Fruit fly (Drosophila melanogaster) whole organism: ENCODE results near the gene wls.

Source experiments
- CG8478 ChIP-seq: fragments of >200 bp; optimal IDR thresholded peaks from 2 replicates; lab custom pipeline; 2018; ENCODE audit warnings: inconsistent platforms
- Dll ChIP-seq: fragments of >200 bp; optimal IDR thresholded peaks from 2 replicates; lab custom pipeline; 2017
- EcR ChIP-seq, 2 experiments: fragments of >200 bp; optimal IDR thresholded peaks; 2 replicates each; lab custom pipeline; 2017; ENCODE audit warnings: missing biosample characterization in 2 of 2, missing genetic modification characterization in 2 of 2, missing genetic modification reagents in 2 of 2
- pan ChIP-seq: fragments of >200 bp; optimal IDR thresholded peaks from 2 replicates; lab custom pipeline; 2017
- psq ChIP-seq: fragments of >200 bp; optimal IDR thresholded peaks from 2 replicates; lab custom pipeline; 2017
- usp ChIP-seq: fragments of >200 bp; optimal IDR thresholded peaks from 2 replicates; lab custom pipeline; 2017; ENCODE audit warnings: missing biosample characterization, missing genetic modification characterization, mixed read lengths

wls gene

DNA sequence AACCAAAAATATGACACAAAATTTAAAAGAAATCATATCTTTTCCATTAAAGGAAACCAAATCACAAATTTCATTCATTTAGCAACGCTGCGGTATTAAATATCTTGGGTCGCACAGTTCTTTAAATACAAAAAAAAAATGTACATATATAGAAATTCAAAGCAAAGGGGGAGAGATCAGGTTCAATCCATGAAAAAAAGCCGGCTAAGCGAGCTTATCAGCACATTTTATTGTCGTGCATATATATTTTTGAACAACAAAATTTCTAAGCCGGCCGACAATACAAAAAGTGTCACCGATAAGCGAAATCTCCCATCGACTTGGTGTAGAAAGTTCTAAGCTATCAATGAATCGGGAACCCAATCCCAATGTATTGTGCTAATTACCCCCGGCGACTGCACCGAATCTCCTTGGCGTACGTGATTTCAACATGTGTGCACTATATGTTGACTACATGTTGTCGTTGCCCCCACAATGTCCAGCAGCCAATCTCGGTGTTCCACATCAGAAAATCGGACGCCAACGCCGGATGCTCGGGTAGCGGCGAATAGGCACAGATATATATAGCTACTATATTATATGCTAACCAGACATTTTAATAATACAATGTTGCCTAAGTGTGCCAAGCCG lies 34.5 kb upstream of the wls start:
- no peak for TF ChIP-seq psq (lab: Kevin White, UChicago)
- no peak for TF ChIP-seq Dll (lab: Kevin White, UChicago)
- no peak for TF ChIP-seq CG8478 (lab: Kevin White, UChicago)
- no peak for TF ChIP-seq EcR (GFP tag; optimal IDR thresholded peaks at IDR 0.05; lab: Kevin White, UChicago)
- TF ChIP-seq usp (GFP tag; lab: Kevin White, UChicago): no peak
- no peak for TF ChIP-seq pan (lab: Kevin White, UChicago)

dm6 chr3L:11201051-11201450 lies 31.6 kb upstream of the wls start, which contains the start of gene nkt:
nkt (plus strand) TSS chr3L:11201351.
- no peak for TF ChIP-seq Dll (lab: Kevin White, UChicago)
- no peak for TF ChIP-seq CG8478 (lab: Kevin White, UChicago)
- TF ChIP-seq usp (GFP tag; lab: Kevin White, UChicago): no peak
- no peak for TF ChIP-seq psq (lab: Kevin White, UChicago)
- no peak for TF ChIP-seq EcR (GFP tag; optimal IDR thresholded peaks at IDR 0.05; lab: Kevin White, UChicago)
- TF ChIP-seq pan (lab: Kevin White, UChicago): no peak

dm6 chr3L:11199320-11199719 lies 29.9 kb upstream of the wls start, which contains the start of gene CG7607:
CG7607 (plus strand) TSS chr3L:11199620.
- TF ChIP-seq CG8478 (lab: Kevin White, UChicago): no peak
- TF ChIP-seq pan (lab: Kevin White, UChicago): no peak
- no peak for TF ChIP-seq psq (lab: Kevin White, UChicago)
- no peak for TF ChIP-seq usp (GFP tag; lab: Kevin White, UChicago)
- TF ChIP-seq EcR (GFP tag; optimal IDR thresholded peaks at IDR 0.05; lab: Kevin White, UChicago): no peak
- no peak for TF ChIP-seq Dll (lab: Kevin White, UChicago)

DNA sequence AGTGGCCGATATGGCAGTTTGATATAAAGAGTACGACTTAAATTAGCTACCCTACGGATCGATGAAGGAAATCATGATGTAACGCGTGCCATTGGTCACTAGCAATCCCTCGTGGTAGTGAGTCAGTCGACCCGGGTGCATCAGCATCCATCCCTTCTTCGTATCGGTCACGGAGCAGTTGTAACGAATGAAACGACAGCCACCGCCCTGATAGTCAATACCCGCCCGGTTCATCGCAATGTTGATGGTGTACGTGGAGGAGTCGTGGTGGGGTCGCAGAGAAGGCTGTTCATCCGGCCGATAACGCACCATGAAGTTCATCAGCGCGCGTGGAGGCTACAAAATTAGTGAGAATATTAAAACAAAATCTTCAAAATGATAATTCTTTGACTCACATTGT lies 28.9 kb upstream of the wls start:
- TF ChIP-seq usp (GFP tag; lab: Kevin White, UChicago) (no peak), EcR (GFP tag; optimal IDR thresholded peaks at IDR 0.05; lab: Kevin White, UChicago) (no peak), psq (lab: Kevin White, UChicago) (no peak), pan (lab: Kevin White, UChicago) (no peak), CG8478 (lab: Kevin White, UChicago) (no peak), Dll (lab: Kevin White, UChicago) (no peak)

- TF ChIP-seq EcR (GFP tag; optimal IDR thresholded peaks at IDR 0.05; lab: Kevin White, UChicago): no peak
Observed at dm6 chr3L:11197291-11198021, 28.0 kb upstream of the wls start, which contains the start of gene GlcAT-P. GlcAT-P (minus strand) TSS chr3L:11197536.

- TF ChIP-seq pan (lab: Kevin White, UChicago) (no peak), Dll (lab: Kevin White, UChicago) (no peak)
Observed at dm6 chr3L:11196860-11197259, 27.4 kb upstream of the wls start.

- TF ChIP-seq Dll (lab: Kevin White, UChicago) (no peak), CG8478 (lab: Kevin White, UChicago) (no peak)
Observed at dm6 chr3L:11195275-11195674, 25.9 kb upstream of the wls start.

dm6 chr3L:11190022-11190421 lies 20.6 kb upstream of the wls start:
- TF ChIP-seq usp (GFP tag; lab: Kevin White, UChicago) (no peak), psq (lab: Kevin White, UChicago) (no peak), EcR (GFP tag; optimal IDR thresholded peaks at IDR 0.05; lab: Kevin White, UChicago) (no peak), pan (lab: Kevin White, UChicago) (no peak), Dll (lab: Kevin White, UChicago) (no peak), CG8478 (lab: Kevin White, UChicago) (no peak)

dm6 chr3L:11186768-11187167 lies 17.3 kb upstream of the wls start:
- no peak for TF ChIP-seq usp (GFP tag; lab: Kevin White, UChicago)
- TF ChIP-seq EcR (GFP tag; optimal IDR thresholded peaks at IDR 0.05; lab: Kevin White, UChicago): no peak
- TF ChIP-seq psq (lab: Kevin White, UChicago): no peak
- TF ChIP-seq Dll (lab: Kevin White, UChicago): no peak
- no peak for TF ChIP-seq pan (lab: Kevin White, UChicago)
- no peak for TF ChIP-seq CG8478 (lab: Kevin White, UChicago)

DNA sequence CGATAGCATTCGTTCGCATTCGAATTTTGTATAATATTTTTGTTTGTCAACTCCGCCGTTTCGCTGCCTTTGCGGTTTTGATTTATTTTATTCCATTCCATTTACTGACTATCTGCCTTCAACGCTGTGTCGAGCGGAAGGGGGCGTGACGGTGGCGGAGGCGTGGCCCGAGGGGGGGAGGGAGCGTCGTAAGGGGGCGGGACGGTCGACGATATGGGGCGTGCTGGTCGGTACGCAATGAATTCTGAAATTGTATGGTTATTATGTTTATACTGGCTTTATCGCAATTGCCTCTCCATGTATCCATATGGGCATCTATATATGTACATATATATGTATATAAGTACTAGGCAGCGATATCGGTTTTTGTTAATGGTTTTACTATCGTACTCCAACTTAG lies 14.5 kb upstream of the wls start:
- TF ChIP-seq pan (lab: Kevin White, UChicago) (no peak), psq (lab: Kevin White, UChicago) (no peak), CG8478 (lab: Kevin White, UChicago) (no peak), EcR (GFP tag; optimal IDR thresholded peaks at IDR 0.05; lab: Kevin White, UChicago) (no peak), Dll (lab: Kevin White, UChicago) (no peak), usp (GFP tag; lab: Kevin White, UChicago) (no peak)

- TF ChIP-seq usp (GFP tag; lab: Kevin White, UChicago) (no peak), pan (lab: Kevin White, UChicago) (no peak), CG8478 (lab: Kevin White, UChicago) (no peak), EcR (GFP tag; optimal IDR thresholded peaks at IDR 0.05; lab: Kevin White, UChicago) (no peak), psq (lab: Kevin White, UChicago) (no peak), Dll (lab: Kevin White, UChicago) (no peak)
Observed at dm6 chr3L:11182994-11183393, 13.6 kb upstream of the wls start.
